Worm (Caenorhabditis elegans) whole organism, L4 larva: ENCODE data around the gene let-716.

Experiments
- F26F4.8 ChIP-seq: fragments of 200-800 bp; sonication (Bioruptor generic); conservative IDR thresholded peaks from 2 replicates; pipeline ENCODE4 v1.3.6; 2022; ENCODE audit warnings: missing genetic modification characterization, missing compliant biosample characterization
- F49E8.2 ChIP-seq: sonication (generic microtip); optimal IDR thresholded peaks from 2 replicates; lab custom pipeline; 2016; ENCODE audit warnings: missing compliant biosample characterization, mild to moderate bottlenecking, missing genetic modification characterization, borderline replicate concordance
- T20F7.1 ChIP-seq: fragments of 200-800 bp; sonication (Bioruptor generic); optimal IDR thresholded peaks from 2 replicates; lab custom pipeline; 2018; ENCODE audit warnings: mild to moderate bottlenecking, missing genetic modification characterization, missing compliant biosample characterization
- Y5F2A.4 ChIP-seq: fragments of 200-800 bp; sonication (Bioruptor generic); optimal IDR thresholded peaks from 2 replicates; lab custom pipeline; 2018; ENCODE audit warnings: mild to moderate bottlenecking, missing genetic modification characterization, missing compliant biosample characterization
- aha-1 ChIP-seq: fragments of 150-350 bp; peaks from one replicate; lab custom pipeline; 2014; ENCODE audit warnings: missing biosample characterization, missing genetic modification characterization
- ama-1 ChIP-seq: fragments of 150-350 bp; optimal IDR thresholded peaks from 2 replicates; lab custom pipeline; 2014; ENCODE audit warnings: inconsistent platforms, mixed read lengths
- ceh-20 ChIP-seq: fragments of 200-800 bp; sonication (Bioruptor generic); IDR thresholded peaks from 2 replicates; pipeline ENCODE4 v1.3.6; 2022; ENCODE audit warnings: missing genetic modification reagents, missing genetic modification characterization, missing compliant biosample characterization
- ceh-44 ChIP-seq: fragments of 200-800 bp; sonication (Bioruptor generic); IDR thresholded peaks from 2 replicates; pipeline ENCODE4 v1.3.6; 2022; ENCODE audit warnings: missing genetic modification reagents, missing genetic modification characterization, missing compliant biosample characterization
- ces-1 ChIP-seq: fragments of 150-350 bp; sonication (generic microtip); optimal IDR thresholded peaks from 4 replicates; lab custom pipeline; 2014; ENCODE audit warnings: missing biosample characterization, missing genetic modification reagents, missing genetic modification characterization
- ctbp-1 ChIP-seq: fragments of 200-800 bp; sonication (Bioruptor generic); IDR thresholded peaks from 2 replicates; pipeline ENCODE4 v1.3.6; 2022; ENCODE audit warnings: missing genetic modification reagents, missing genetic modification characterization, missing compliant biosample characterization
- dmd-6 ChIP-seq: fragments of 200-800 bp; sonication (Bioruptor generic); IDR thresholded peaks from 2 replicates; pipeline ENCODE4 v1.3.6; 2022; ENCODE audit warnings: missing genetic modification reagents, missing genetic modification characterization, missing compliant biosample characterization
- gei-8 ChIP-seq: fragments of 200-800 bp; sonication (Bioruptor generic); optimal IDR thresholded peaks from 2 replicates; lab custom pipeline; 2018; ENCODE audit warnings: mild to moderate bottlenecking, missing genetic modification characterization, missing compliant biosample characterization
- hlh-11 ChIP-seq: fragments of 200-800 bp; sonication (Bioruptor generic); optimal IDR thresholded peaks from 2 replicates; lab custom pipeline; 2018; ENCODE audit warnings: mild to moderate bottlenecking, missing genetic modification characterization, missing compliant biosample characterization
- hlh-30 ChIP-seq: sonication (generic microtip); optimal IDR thresholded peaks from 2 replicates; lab custom pipeline; 2017; ENCODE audit warnings: antibody characterized with exemption, mild to moderate bottlenecking, missing genetic modification characterization, missing compliant biosample characterization; ENCODE audit not compliant: insufficient read depth
- lin-1 ChIP-seq: fragments of 200-800 bp; sonication (Bioruptor generic); IDR thresholded peaks from 2 replicates; pipeline ENCODE4 v1.3.6; 2022; ENCODE audit warnings: missing genetic modification reagents, missing genetic modification characterization, missing compliant biosample characterization
- lin-13 ChIP-seq: fragments of 150-350 bp; optimal IDR thresholded peaks from 2 replicates; lab custom pipeline; 2014; ENCODE audit warnings: missing biosample characterization, missing genetic modification reagents, missing genetic modification characterization
- lin-29 ChIP-seq: fragments of 200-800 bp; sonication (Bioruptor generic); IDR thresholded peaks from 2 replicates; pipeline ENCODE4 v1.3.6; 2022; ENCODE audit warnings: missing genetic modification reagents, missing genetic modification characterization, missing compliant biosample characterization
- lin-39 ChIP-seq: fragments of 150-350 bp; optimal IDR thresholded peaks from 2 replicates; lab custom pipeline; 2014; ENCODE audit warnings: missing biosample characterization, missing genetic modification reagents, missing genetic modification characterization
- lsy-2 ChIP-seq, 2 experiments: fragments of 150-350 bp in 1 of 2; sonication (generic microtip) in 1 of 2; optimal IDR thresholded peaks; 2 replicates each; lab custom pipeline; 2014 to 2017; ENCODE audit warnings: missing biosample characterization in 2 of 2, missing genetic modification characterization in 2 of 2
- madf-9 ChIP-seq: fragments of 200-800 bp; sonication (Bioruptor generic); conservative IDR thresholded peaks from 2 replicates; pipeline ENCODE4 v1.3.6; 2022; ENCODE audit warnings: missing genetic modification reagents, missing genetic modification characterization, missing compliant biosample characterization
- mdl-1 ChIP-seq, 2 experiments: fragments of 150-350 bp in 1 of 2; sonication (generic microtip) in 1 of 2; optimal IDR thresholded peaks; 2 replicates each; lab custom pipeline; 2014 to 2017; ENCODE audit warnings: missing biosample characterization in 2 of 2, missing genetic modification characterization in 2 of 2
- mes-2 ChIP-seq: sonication (generic microtip); optimal IDR thresholded peaks from 2 replicates; lab custom pipeline; 2016; ENCODE audit warnings: missing genotype, mild to moderate bottlenecking, missing genetic modification characterization, missing compliant biosample characterization; ENCODE audit not compliant: poor library complexity, severe bottlenecking
- mxl-3 ChIP-seq: fragments of 200-800 bp; sonication (Bioruptor generic); optimal IDR thresholded peaks from 2 replicates; lab custom pipeline; 2018; ENCODE audit warnings: mild to moderate bottlenecking, missing genetic modification characterization, missing compliant biosample characterization
- nhr-102 ChIP-seq: sonication (generic microtip); optimal IDR thresholded peaks from 2 replicates; lab custom pipeline; 2016; ENCODE audit warnings: mild to moderate bottlenecking, missing genetic modification characterization, moderate library complexity, missing compliant biosample characterization
- nhr-11 ChIP-seq: fragments of 150-350 bp; optimal IDR thresholded peaks from 2 replicates; lab custom pipeline; 2014; ENCODE audit warnings: missing biosample characterization, missing genetic modification characterization
- nhr-25 ChIP-seq: sonication (generic microtip); optimal IDR thresholded peaks from 2 replicates; lab custom pipeline; 2017; ENCODE audit warnings: missing genetic modification characterization, mild to moderate bottlenecking, missing compliant biosample characterization, antibody characterized with exemption, moderate library complexity, borderline replicate concordance; ENCODE audit not compliant: insufficient read depth
- nhr-28 ChIP-seq: fragments of 150-350 bp; optimal IDR thresholded peaks from 2 replicates; lab custom pipeline; 2014; ENCODE audit warnings: missing biosample characterization, missing genetic modification characterization
- nhr-48 ChIP-seq: sonication (generic microtip); optimal IDR thresholded peaks from 2 replicates; lab custom pipeline; 2016; ENCODE audit warnings: mild to moderate bottlenecking, missing genetic modification characterization, missing compliant biosample characterization
- nhr-76 ChIP-seq: fragments of 150-350 bp; optimal IDR thresholded peaks from 2 replicates; lab custom pipeline; 2014; ENCODE audit warnings: missing biosample characterization, missing genetic modification characterization
- php-3 ChIP-seq: fragments of 200-800 bp; sonication (Bioruptor generic); IDR thresholded peaks from 2 replicates; pipeline ENCODE4 v1.3.6; 2022; ENCODE audit warnings: missing genetic modification reagents, missing genetic modification characterization, missing compliant biosample characterization
- pqm-1 ChIP-seq: sonication (generic microtip); optimal IDR thresholded peaks from 2 replicates; lab custom pipeline; 2017; ENCODE audit warnings: missing biosample characterization, missing genetic modification characterization
- set-16 ChIP-seq: fragments of 200-800 bp; sonication (Bioruptor generic); IDR thresholded peaks from 2 replicates; pipeline ENCODE4 v1.3.6; 2022; ENCODE audit warnings: missing genetic modification reagents, missing genetic modification characterization, missing compliant biosample characterization
- spr-1 ChIP-seq: sonication (generic microtip); optimal IDR thresholded peaks from 2 replicates; lab custom pipeline; 2016; ENCODE audit warnings: mild to moderate bottlenecking, missing genetic modification characterization, missing compliant biosample characterization
- tra-1 ChIP-seq: fragments of 200-800 bp; sonication (Bioruptor generic); IDR thresholded peaks from 2 replicates; pipeline ENCODE4 v1.3.6; 2022; ENCODE audit warnings: missing genetic modification reagents, missing genetic modification characterization, missing compliant biosample characterization
- unc-130 ChIP-seq: sonication (generic microtip); optimal IDR thresholded peaks from 2 replicates; lab custom pipeline; 2016; ENCODE audit warnings: missing genetic modification reagents, missing genetic modification characterization, missing compliant biosample characterization
- unc-39 ChIP-seq: sonication (generic microtip); optimal IDR thresholded peaks from 2 replicates; lab custom pipeline; 2017; ENCODE audit warnings: missing biosample characterization, missing genetic modification characterization
- unc-62 ChIP-seq, 3 experiments: fragments of 150-350 bp in 1 of 3; sonication (generic microtip); optimal IDR thresholded peaks in 2 of 3; peaks in 1 of 3; 1 replicate in 1 of 3; 2 replicates in 2 of 3; lab custom pipeline; 2014 to 2017; ENCODE audit warnings: missing biosample characterization in 3 of 3, missing genetic modification characterization in 3 of 3, missing genetic modification reagents in 3 of 3, missing genotype in 1 of 3
- zfp-2 ChIP-seq: sonication (generic microtip); optimal IDR thresholded peaks from 2 replicates; lab custom pipeline; 2016; ENCODE audit warnings: mild to moderate bottlenecking, missing genetic modification characterization, missing compliant biosample characterization
- zfp-3 ChIP-seq: fragments of 200-800 bp; sonication (Bioruptor generic); conservative IDR thresholded peaks from 2 replicates; pipeline ENCODE4 v1.3.6; 2022; ENCODE audit warnings: missing genetic modification reagents, missing genetic modification characterization, missing compliant biosample characterization
- zip-11 ChIP-seq: fragments of 200-800 bp; sonication (Bioruptor generic); IDR thresholded peaks from 2 replicates; pipeline ENCODE4 v1.3.6; 2022; ENCODE audit warnings: missing genetic modification characterization, missing compliant biosample characterization

Gene let-716

DNA sequence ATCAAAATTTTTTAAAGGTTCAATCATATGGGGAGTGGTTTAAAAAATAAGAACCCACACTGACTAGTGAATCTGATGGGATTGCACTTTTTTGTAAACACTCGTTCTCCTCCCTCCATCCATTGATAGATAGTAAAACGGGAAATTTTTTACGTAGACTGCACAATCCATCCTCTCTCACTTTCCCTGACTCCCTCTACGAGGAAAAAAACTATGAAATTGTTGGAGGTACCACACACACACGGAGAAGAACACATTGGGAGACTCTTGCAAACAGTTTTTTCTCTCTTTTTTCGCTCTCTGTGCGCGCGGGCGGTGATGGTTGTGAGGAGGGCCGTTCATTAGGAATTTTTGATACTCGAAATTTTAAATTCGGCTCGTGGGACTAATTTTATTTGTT lies 28.0 kb upstream of the let-716 start:
- TF ChIP-seq nhr-25 (tag; lab: Kevin White, UChicago) = no peak
- peak; percentile 93 for TF ChIP-seq aha-1 (tag; lab: Kevin White, UChicago)
- TF ChIP-seq lin-1 = no peak

DNA sequence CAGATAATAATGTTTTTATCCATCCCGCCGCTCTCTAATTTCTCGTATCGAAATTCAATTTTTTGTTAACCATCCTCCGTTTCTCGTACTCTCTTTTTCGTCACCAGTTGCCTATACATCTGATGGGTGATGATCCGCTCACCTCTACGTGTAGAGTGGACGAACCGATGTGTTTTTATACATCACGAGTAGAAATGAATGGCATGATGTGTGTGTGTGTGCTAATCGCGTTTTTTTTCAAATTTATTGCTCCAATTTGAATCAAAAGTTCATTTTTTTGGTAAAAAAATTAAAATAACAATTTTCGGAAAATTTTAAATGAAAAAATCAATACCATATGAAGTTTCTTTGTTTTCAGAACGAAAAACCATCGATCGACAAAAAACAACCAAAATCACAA lies 27.3 kb upstream of the let-716 start:
- TF ChIP-seq aha-1 (tag; lab: Kevin White, UChicago) (peak; percentile 41), hlh-30 (tag; lab: Kevin White, UChicago) (peak; percentile 64), zip-11 (no peak)

DNA sequence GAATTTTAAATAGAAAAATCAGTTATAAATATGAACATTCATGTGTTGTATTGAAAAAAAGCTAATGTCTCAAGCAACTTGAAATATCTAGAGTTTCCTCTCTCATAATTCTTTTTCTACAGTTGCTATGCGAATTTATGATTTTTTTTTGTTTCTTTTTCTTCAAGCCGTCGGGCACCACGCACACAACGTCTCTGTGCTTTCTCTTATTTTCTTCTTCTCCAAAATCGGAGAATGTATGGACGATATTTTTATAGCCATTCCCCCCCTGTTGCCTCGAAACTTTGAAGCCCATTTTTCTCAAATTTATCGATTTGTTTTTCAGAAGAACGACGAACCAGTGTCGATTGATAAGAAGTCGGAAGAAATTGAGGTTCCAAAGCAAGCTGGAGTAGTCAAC lies 26.6 kb upstream of the let-716 start:
- TF ChIP-seq F49E8.2 (tag; lab: Kevin White, UChicago) (no peak), php-3 (GFP tag; lab: Robert Waterston, UW) (no peak), aha-1 (tag; lab: Kevin White, UChicago) (peak; percentile 91), unc-130 (GFP tag; lab: Kevin White, UChicago) (no peak), set-16 (GFP tag; lab: Robert Waterston, UW) (no peak), Y5F2A.4 (GFP tag; lab: Kevin White, UChicago) (no peak), ceh-20 (GFP tag; lab: Robert Waterston, UW) (no peak)

DNA sequence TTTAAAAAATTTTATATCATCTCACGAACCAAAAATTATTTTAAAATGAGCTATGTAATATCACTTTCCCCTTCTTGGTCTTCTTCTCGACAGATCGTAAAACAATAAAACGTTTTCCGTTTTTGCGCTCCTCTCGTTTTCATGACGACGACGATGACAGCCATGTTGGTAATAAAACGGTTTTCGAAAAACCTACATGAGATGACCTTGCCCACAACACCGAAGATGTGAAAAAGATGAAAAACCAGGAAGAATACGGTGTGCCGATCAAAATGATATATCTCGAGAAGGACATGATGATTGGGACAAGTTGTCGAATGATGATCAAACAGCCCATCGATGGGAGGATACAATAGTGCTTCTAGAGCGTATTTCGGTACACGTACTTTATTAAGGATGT lies 24.6 kb upstream of the let-716 start:
- TF ChIP-seq ces-1 (GFP tag; lab: Kevin White, UChicago) (no peak), pqm-1 (no peak), gei-8 (GFP tag; lab: Kevin White, UChicago) (no peak), spr-1 (tag; lab: Kevin White, UChicago) (no peak)

DNA sequence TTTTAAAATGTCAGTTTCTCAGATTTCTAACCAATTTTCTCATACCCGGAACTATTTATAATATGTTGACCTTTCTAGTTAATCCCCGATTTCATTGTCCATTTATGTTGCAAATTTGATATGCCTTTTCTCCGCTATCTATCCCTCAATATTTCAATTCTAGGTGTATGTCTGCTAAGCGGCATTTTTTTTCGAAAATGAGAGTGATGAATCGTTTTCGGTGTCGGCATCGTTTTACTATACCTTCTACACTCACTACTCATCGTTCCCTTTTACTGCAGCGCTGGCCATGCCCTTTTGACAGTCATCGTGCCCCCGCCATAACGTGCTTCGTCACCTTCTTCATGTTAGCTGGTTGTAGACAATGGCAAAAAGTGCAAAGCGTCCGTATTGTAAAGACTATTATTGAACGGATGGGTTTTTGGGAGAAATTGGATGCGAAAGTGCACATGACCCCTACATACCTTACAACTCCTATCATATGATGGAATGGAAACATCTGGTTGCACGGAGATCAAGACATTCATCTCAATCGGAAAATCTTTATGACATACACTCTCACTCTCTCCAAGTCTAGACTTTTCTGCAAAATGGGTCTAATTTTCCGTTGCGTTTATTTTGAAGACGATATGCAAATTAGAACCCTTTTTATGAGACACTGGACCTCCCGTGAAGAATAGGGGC lies 24.0 kb upstream of the let-716 start:
- TF ChIP-seq mes-2 (tag; lab: Kevin White, UChicago) (peak; percentile 18), lsy-2 (tag; optimal IDR thresholded peaks at IDR 0.05; lab: Kevin White, UChicago) (peak in 1 of 2 experiments; percentile 7), unc-39 (tag; lab: Kevin White, UChicago) (no peak), ctbp-1 (no peak), unc-62 (GFP tag; optimal IDR thresholded peaks at IDR 0.05 in 1 of 2; lab: Kevin White, UChicago) (peak in 1 of 2 experiments; percentile 98), unc-62 (tag; optimal IDR thresholded peaks at IDR 0.05; lab: Kevin White, UChicago) (no peak), ama-1 (peak; percentile 14), hlh-30 (tag; lab: Kevin White, UChicago) (peak; percentile 86), mdl-1 (tag; optimal IDR thresholded peaks at IDR 0.05; lab: Kevin White, UChicago) (peak in 1 of 2 experiments; percentile 34), madf-9 (GFP tag; lab: Robert Waterston, UW) (no peak), nhr-11 (tag; lab: Kevin White, UChicago) (peak; percentile 7), hlh-11 (tag; lab: Kevin White, UChicago) (no peak), ceh-44 (no peak)

DNA sequence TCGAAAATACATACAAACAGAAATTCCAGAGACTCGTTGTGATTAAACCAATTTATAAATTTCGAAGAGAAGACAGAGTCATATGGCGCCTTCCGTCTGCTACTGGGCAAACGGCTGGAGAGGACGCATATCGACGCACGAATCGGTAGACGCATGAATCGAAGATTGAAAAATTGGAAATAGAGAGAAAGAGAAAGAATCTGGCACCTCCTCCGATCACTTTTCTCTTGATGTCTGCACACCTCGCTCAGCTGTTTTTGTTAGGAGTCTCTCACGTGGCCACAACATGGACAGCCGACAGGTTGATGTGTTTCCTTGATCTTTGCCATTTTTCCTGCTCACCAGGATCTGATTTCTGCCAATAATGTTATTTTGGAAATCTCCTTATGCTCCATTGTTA lies 23.2 kb upstream of the let-716 start:
- TF ChIP-seq dmd-6 (GFP tag; lab: Robert Waterston, UW) (peak; percentile 57), lin-39 (tag; lab: Kevin White, UChicago) (no peak), nhr-102 (tag; lab: Kevin White, UChicago) (no peak), nhr-28 (peak; percentile 35), tra-1 (0 out of 2 replicates have a peak, but pooled peaks have one; percentile 41), zfp-3 (no peak), zfp-2 (tag; lab: Kevin White, UChicago) (no peak), lsy-2 (tag; optimal IDR thresholded peaks at IDR 0.05; lab: Kevin White, UChicago) (peak in 1 of 2 experiments; percentile 31), mxl-3 (peak; percentile 62), F26F4.8 (no peak), hlh-30 (tag; lab: Kevin White, UChicago) (peak; percentile 52), T20F7.1 (GFP tag; lab: Kevin White, UChicago) (no peak), lin-29 (GFP tag; lab: Robert Waterston, UW) (no peak), lin-13 (GFP tag; lab: Kevin White, UChicago) (no peak), nhr-76 (tag; lab: Kevin White, UChicago) (peak; percentile 38), nhr-48 (tag; lab: Kevin White, UChicago) (no peak), F49E8.2 (tag; lab: Kevin White, UChicago) (no peak), mes-2 (tag; lab: Kevin White, UChicago) (peak; percentile 1)
